Worm (Caenorhabditis elegans) whole organism, L3 larva: ENCODE measurements around the gene F58A4.1.
A peak's percentile ranks its signal among the peaks of the same experiment; 100 is the strongest.

Experiments
- R02D3.7 ChIP-seq: fragments of 150-350 bp; optimal IDR thresholded peaks from 2 replicates; lab custom pipeline; 2014; ENCODE audit warnings: missing biosample characterization, missing genetic modification characterization
- ZK546.5 ChIP-seq: sonication (generic microtip); optimal IDR thresholded peaks from 2 replicates; lab custom pipeline; 2017; ENCODE audit warnings: missing biosample characterization, missing genetic modification characterization
- aly-2 ChIP-seq: fragments of 150-350 bp; optimal IDR thresholded peaks from 2 replicates; lab custom pipeline; 2014; ENCODE audit warnings: missing biosample characterization, missing genetic modification characterization
- ama-1 ChIP-seq: fragments of 150-350 bp; optimal IDR thresholded peaks from 2 replicates; lab custom pipeline; 2018
- ceh-16 ChIP-seq: sonication (generic microtip); optimal IDR thresholded peaks from 2 replicates; lab custom pipeline; 2017; ENCODE audit warnings: missing biosample characterization, missing genetic modification characterization
- ceh-28 ChIP-seq: fragments of 150-350 bp; optimal IDR thresholded peaks from 2 replicates; lab custom pipeline; 2014; ENCODE audit warnings: missing biosample characterization, missing genetic modification reagents, missing genetic modification characterization
- ceh-82 ChIP-seq: fragments of 150-350 bp; optimal IDR thresholded peaks from 2 replicates; lab custom pipeline; 2014; ENCODE audit warnings: missing biosample characterization, missing genetic modification characterization
- ceh-9 ChIP-seq: sonication (generic microtip); optimal IDR thresholded peaks from 2 replicates; lab custom pipeline; 2018; ENCODE audit warnings: missing biosample characterization, missing genetic modification characterization
- daf-12 ChIP-seq: fragments of 150-350 bp; optimal IDR thresholded peaks from 2 replicates; lab custom pipeline; 2014; ENCODE audit warnings: missing biosample characterization, missing genetic modification reagents, missing genetic modification characterization
- egl-27 ChIP-seq: sonication (generic microtip); optimal IDR thresholded peaks from 4 replicates; lab custom pipeline; 2017; ENCODE audit warnings: missing biosample characterization, missing genetic modification reagents, missing genetic modification characterization
- egl-5 ChIP-seq: fragments of 150-350 bp; optimal IDR thresholded peaks from 2 replicates; lab custom pipeline; 2017; ENCODE audit warnings: missing biosample characterization, missing genetic modification reagents, missing genetic modification characterization, inconsistent platforms
- elt-1 ChIP-seq: fragments of 150-350 bp; optimal IDR thresholded peaks from 2 replicates; lab custom pipeline; 2014; ENCODE audit warnings: missing biosample characterization, missing genetic modification characterization
- elt-2 ChIP-seq: sonication (generic microtip); optimal IDR thresholded peaks from 2 replicates; lab custom pipeline; 2016; ENCODE audit warnings: missing genetic modification reagents, mild to moderate bottlenecking, missing genetic modification characterization, missing compliant biosample characterization
- elt-3 ChIP-seq, 3 experiments: fragments of 150-350 bp in 1 of 3; sonication (generic microtip) in 2 of 3; optimal IDR thresholded peaks; 2 replicates in 2 of 3; 4 replicates in 1 of 3; lab custom pipeline; 2014 to 2017; ENCODE audit warnings: missing biosample characterization in 3 of 3, missing genetic modification characterization in 3 of 3
- eor-1 ChIP-seq, 2 experiments: fragments of 150-350 bp; optimal IDR thresholded peaks; 2 replicates each; lab custom pipeline; 2014 to 2018; ENCODE audit warnings: missing biosample characterization in 2 of 2, missing genetic modification characterization in 2 of 2
- fkh-10 ChIP-seq: sonication (generic microtip); optimal IDR thresholded peaks from 2 replicates; lab custom pipeline; 2017; ENCODE audit warnings: missing biosample characterization, missing genetic modification reagents, missing genetic modification characterization
- fkh-2 ChIP-seq: fragments of 150-350 bp; optimal IDR thresholded peaks from 2 replicates; lab custom pipeline; 2014; ENCODE audit warnings: missing biosample characterization, missing genetic modification reagents, missing genetic modification characterization
- fos-1 ChIP-seq: fragments of 150-350 bp; optimal IDR thresholded peaks from 2 replicates; lab custom pipeline; 2014; ENCODE audit warnings: missing biosample characterization, missing genetic modification characterization
- hmg-11 ChIP-seq: sonication (generic microtip); optimal IDR thresholded peaks from 2 replicates; lab custom pipeline; 2016; ENCODE audit warnings: missing genetic modification characterization, missing compliant biosample characterization
- jun-1 ChIP-seq: fragments of 150-350 bp; optimal IDR thresholded peaks from 2 replicates; lab custom pipeline; 2014; ENCODE audit warnings: missing biosample characterization, missing genetic modification reagents, missing genetic modification characterization
- lin-15B ChIP-seq: fragments of 150-350 bp; optimal IDR thresholded peaks from 2 replicates; lab custom pipeline; 2014; ENCODE audit warnings: missing biosample characterization, missing genetic modification characterization
- lin-39 ChIP-seq: fragments of 150-350 bp; optimal IDR thresholded peaks from 2 replicates; lab custom pipeline; 2018; ENCODE audit warnings: missing biosample characterization, missing genetic modification reagents, missing genetic modification characterization
- lsy-12 ChIP-seq: sonication (generic microtip); optimal IDR thresholded peaks from 2 replicates; lab custom pipeline; 2016; ENCODE audit warnings: mild to moderate bottlenecking, missing genetic modification characterization, missing compliant biosample characterization
- mdl-1 ChIP-seq: fragments of 150-350 bp; optimal IDR thresholded peaks from 2 replicates; lab custom pipeline; 2014; ENCODE audit warnings: missing biosample characterization, missing genetic modification characterization
- mml-1 ChIP-seq: fragments of 150-350 bp; sonication (generic microtip); optimal IDR thresholded peaks from 3 replicates; lab custom pipeline; 2014; ENCODE audit warnings: missing biosample characterization, missing genetic modification characterization
- nfya-1 ChIP-seq: sonication (generic microtip); optimal IDR thresholded peaks from 2 replicates; lab custom pipeline; 2017; ENCODE audit warnings: missing genetic modification characterization, mild to moderate bottlenecking, missing compliant biosample characterization, antibody characterized with exemption, moderate library complexity; ENCODE audit not compliant: insufficient read depth
- nhr-11 ChIP-seq: fragments of 150-350 bp; optimal IDR thresholded peaks from 2 replicates; lab custom pipeline; 2014; ENCODE audit warnings: missing biosample characterization, missing genetic modification characterization
- nhr-12 ChIP-seq: fragments of 150-350 bp; optimal IDR thresholded peaks from 2 replicates; lab custom pipeline; 2014; ENCODE audit warnings: missing biosample characterization, missing genetic modification characterization
- nhr-23 ChIP-seq: fragments of 150-350 bp; optimal IDR thresholded peaks from 2 replicates; lab custom pipeline; 2014; ENCODE audit warnings: missing biosample characterization, missing genetic modification reagents, missing genetic modification characterization
- nhr-237 ChIP-seq: fragments of 150-350 bp; optimal IDR thresholded peaks from 2 replicates; lab custom pipeline; 2014; ENCODE audit warnings: missing biosample characterization, missing genetic modification characterization
- nhr-25 ChIP-seq: sonication (generic microtip); optimal IDR thresholded peaks from 2 replicates; lab custom pipeline; 2017; ENCODE audit warnings: missing biosample characterization, missing genetic modification characterization
- nhr-28 ChIP-seq: fragments of 150-350 bp; optimal IDR thresholded peaks from 2 replicates; lab custom pipeline; 2014; ENCODE audit warnings: missing biosample characterization, missing genetic modification characterization
- nhr-43 ChIP-seq: sonication (generic microtip); optimal IDR thresholded peaks from 2 replicates; lab custom pipeline; 2016; ENCODE audit warnings: mild to moderate bottlenecking, missing genetic modification characterization, missing compliant biosample characterization; ENCODE audit not compliant: poor library complexity, severe bottlenecking
- nhr-67 ChIP-seq: fragments of 150-350 bp; optimal IDR thresholded peaks from 2 replicates; lab custom pipeline; 2014; ENCODE audit warnings: missing biosample characterization, missing genetic modification characterization
- nhr-76 ChIP-seq: fragments of 150-350 bp; sonication (generic microtip); optimal IDR thresholded peaks from 5 replicates; lab custom pipeline; 2014; ENCODE audit warnings: missing biosample characterization, missing genetic modification characterization
- nhr-77 ChIP-seq: fragments of 150-350 bp; optimal IDR thresholded peaks from 2 replicates; lab custom pipeline; 2014; ENCODE audit warnings: missing biosample characterization, missing genetic modification characterization
- pha-4 ChIP-seq: fragments of 150-350 bp; optimal IDR thresholded peaks from 2 replicates; lab custom pipeline; 2014; ENCODE audit warnings: missing biosample characterization, missing genetic modification reagents, missing genetic modification characterization
- pqm-1 ChIP-seq: fragments of 150-350 bp; optimal IDR thresholded peaks from 2 replicates; lab custom pipeline; 2017; ENCODE audit warnings: missing biosample characterization, missing genetic modification characterization, inconsistent platforms
- sea-2 ChIP-seq: fragments of 150-350 bp; sonication (generic microtip); optimal IDR thresholded peaks from 4 replicates; lab custom pipeline; 2014; ENCODE audit warnings: missing biosample characterization, missing genetic modification reagents, missing genetic modification characterization
- skn-1 ChIP-seq: fragments of 150-350 bp; optimal IDR thresholded peaks from 2 replicates; lab custom pipeline; 2014; ENCODE audit warnings: missing biosample characterization, missing genetic modification characterization
- snpc-4 ChIP-seq: fragments of 150-350 bp; optimal IDR thresholded peaks from 2 replicates; lab custom pipeline; 2014; ENCODE audit warnings: missing biosample characterization, missing genetic modification characterization
- tbx-2 ChIP-seq: sonication (generic microtip); optimal IDR thresholded peaks from 2 replicates; lab custom pipeline; 2016; ENCODE audit warnings: mild to moderate bottlenecking, missing genetic modification characterization, missing compliant biosample characterization
- unc-39 ChIP-seq: sonication (generic microtip); optimal IDR thresholded peaks from 4 replicates; lab custom pipeline; 2017; ENCODE audit warnings: missing biosample characterization, missing genetic modification characterization
- unc-62 ChIP-seq: fragments of 150-350 bp; sonication (generic microtip); optimal IDR thresholded peaks from 4 replicates; lab custom pipeline; 2014; ENCODE audit warnings: missing biosample characterization, missing genetic modification reagents, missing genetic modification characterization
- zag-1 ChIP-seq: fragments of 150-350 bp; optimal IDR thresholded peaks from 2 replicates; lab custom pipeline; 2014; ENCODE audit warnings: missing biosample characterization, missing genetic modification characterization
- ztf-11 ChIP-seq: fragments of 150-350 bp; optimal IDR thresholded peaks from 2 replicates; lab custom pipeline; 2014; ENCODE audit warnings: missing biosample characterization, missing genetic modification characterization
- ztf-4 ChIP-seq: fragments of 150-350 bp; optimal IDR thresholded peaks from 2 replicates; lab custom pipeline; 2014; ENCODE audit warnings: missing biosample characterization, missing genetic modification characterization

The F58A4.1 gene

ce11 chrIII:9620148-9620547, 21.9 kb downstream of the F58A4.1 start:
- no peak for TF ChIP-seq mml-1 (tag; lab: Kevin White, UChicago)
- TF ChIP-seq elt-3 (tag; optimal IDR thresholded peaks at IDR 0.05; lab: Kevin White, UChicago), result no peak
- no peak for TF ChIP-seq elt-1
- TF ChIP-seq nhr-28 (tag; lab: Kevin White, UChicago), result no peak
- TF ChIP-seq skn-1 (tag; lab: Kevin White, UChicago), result no peak
- peak; percentile 6 for TF ChIP-seq lin-15B (tag; lab: Kevin White, UChicago)
- peak; percentile 46 for TF ChIP-seq pqm-1
- no peak for TF ChIP-seq nhr-12 (tag; lab: Kevin White, UChicago)
- no peak for TF ChIP-seq lin-39
- no peak for TF ChIP-seq ztf-11 (tag; lab: Kevin White, UChicago)
- no peak for TF ChIP-seq ceh-82 (tag; lab: Kevin White, UChicago)
- TF ChIP-seq nhr-76, result no peak
- TF ChIP-seq nfya-1, result peak; percentile 50
- no peak for TF ChIP-seq nhr-77 (tag; lab: Kevin White, UChicago)
- TF ChIP-seq ceh-9 (tag; lab: Kevin White, UChicago), result no peak
- no peak for TF ChIP-seq hmg-11 (tag; lab: Kevin White, UChicago)
- TF ChIP-seq nhr-67 (tag; lab: Kevin White, UChicago), result no peak
- no peak for TF ChIP-seq nhr-237 (tag; lab: Kevin White, UChicago)
- TF ChIP-seq fkh-2, result no peak
- TF ChIP-seq nhr-11 (tag; lab: Kevin White, UChicago), result no peak
- no peak for TF ChIP-seq snpc-4 (tag; lab: Kevin White, UChicago)
- TF ChIP-seq elt-2 (tag; lab: Kevin White, UChicago), result peak; percentile 71
- TF ChIP-seq egl-5 (tag; lab: Kevin White, UChicago), result no peak
- peak; percentile 40 for TF ChIP-seq nhr-23 (tag; lab: Kevin White, UChicago)
- TF ChIP-seq sea-2 (GFP tag; lab: Kevin White, UChicago), result no peak
- TF ChIP-seq pha-4 (tag; lab: Kevin White, UChicago), result peak; percentile 39
- TF ChIP-seq nhr-43 (tag; lab: Kevin White, UChicago), result no peak
- no peak for TF ChIP-seq aly-2 (tag; lab: Kevin White, UChicago)
- TF ChIP-seq R02D3.7, result no peak
- TF ChIP-seq lsy-12 (tag; lab: Kevin White, UChicago), result no peak
- TF ChIP-seq mdl-1 (tag; lab: Kevin White, UChicago), result no peak
- TF ChIP-seq eor-1 (tag; optimal IDR thresholded peaks at IDR 0.05; lab: Kevin White, UChicago), result no peak
- no peak for TF ChIP-seq ZK546.5 (tag; lab: Kevin White, UChicago)
- TF ChIP-seq egl-27 (tag; lab: Kevin White, UChicago), result no peak
- peak; percentile 17 for TF ChIP-seq nhr-25 (tag; lab: Kevin White, UChicago)
- no peak for TF ChIP-seq ztf-4 (tag; lab: Kevin White, UChicago)
- no peak for TF ChIP-seq fos-1 (tag; lab: Kevin White, UChicago)
- no peak for TF ChIP-seq jun-1 (tag; lab: Kevin White, UChicago)
- TF ChIP-seq daf-12 (tag; lab: Kevin White, UChicago), result no peak
- no peak for TF ChIP-seq ceh-28 (tag; lab: Kevin White, UChicago)
- no peak for TF ChIP-seq tbx-2 (tag; lab: Kevin White, UChicago)
- TF ChIP-seq fkh-10 (GFP tag; lab: Kevin White, UChicago), result no peak
- TF ChIP-seq unc-62, result no peak
- TF ChIP-seq zag-1 (tag; lab: Kevin White, UChicago), result no peak
- no peak for TF ChIP-seq unc-39
- no peak for TF ChIP-seq ceh-16
- peak; percentile 34 for TF ChIP-seq ama-1 (lab: Kevin White, UChicago)
